Worm (Caenorhabditis elegans): ENCODE results near the gene cyp-13A2.

Gene cyp-13A2

DNA sequence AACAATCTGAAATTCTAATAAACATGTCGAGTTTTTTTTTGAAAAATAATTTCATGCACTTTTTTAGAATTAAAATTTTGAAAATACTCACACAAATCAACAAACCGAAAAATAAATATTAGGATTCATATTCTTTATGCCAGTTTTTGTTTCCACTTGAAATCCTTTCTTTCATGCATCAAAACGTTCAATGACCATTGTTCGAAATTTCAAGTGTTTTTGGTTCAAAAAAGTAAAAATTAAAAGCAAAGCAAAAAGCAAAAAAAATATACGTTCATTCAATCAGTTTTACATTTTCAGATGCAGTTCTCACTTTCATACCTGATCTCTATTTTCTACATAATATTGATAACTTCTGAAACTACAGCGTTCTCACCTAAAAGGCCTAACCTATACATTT is 33.7 kb downstream of the cyp-13A2 start, which contains the start of gene ZK1321.1:
Gene ZK1321.1, plus strand, starts transcription at position 301 of the 400 bp plus-strand sequence.
- TF ChIP-seq efl-1 (optimal IDR thresholded peaks at IDR 0.05) (no peak), efl-1 (GFP tag; optimal IDR thresholded peaks at IDR 0.05 in 1 of 2) (peak in 1 of 2 experiments; percentile 13), elt-2 (tag; optimal IDR thresholded peaks at IDR 0.05) (no peak)

DNA sequence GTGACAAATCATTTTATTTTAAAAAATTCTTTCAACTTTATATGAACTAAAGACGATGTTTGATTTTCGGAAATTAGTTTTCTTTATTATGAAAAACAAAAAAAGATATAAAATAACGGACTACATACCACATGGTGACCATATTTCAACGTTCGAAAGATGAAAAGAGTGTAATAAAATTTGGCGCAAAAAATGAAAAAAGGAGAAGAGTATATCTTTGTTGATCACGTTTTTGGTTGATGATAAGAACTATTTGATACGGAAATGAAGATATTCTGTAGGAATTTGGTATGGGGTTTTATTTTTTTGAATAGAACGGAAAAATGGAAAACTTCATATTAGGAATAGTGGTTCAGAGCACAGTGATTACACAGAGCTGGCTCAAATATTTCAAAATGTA is 34.4 kb downstream of the cyp-13A2 start, which contains the start of gene Y53C12B.7:
Gene Y53C12B.7, minus strand, starts transcription at position 163 of the 400 bp plus-strand sequence.
- TF ChIP-seq unc-86 (tag; optimal IDR thresholded peaks at IDR 0.05) (no peak), nhr-20 (tag; optimal IDR thresholded peaks at IDR 0.05) (peak; percentile 52), snu-23 (GFP tag; optimal IDR thresholded peaks at IDR 0.05) (no peak), sup-37 (GFP tag; optimal IDR thresholded peaks at IDR 0.05) (no peak), fkh-10 (GFP tag; optimal IDR thresholded peaks at IDR 0.05) (no peak), fkh-4 (tag; optimal IDR thresholded peaks at IDR 0.05; ENCODE audit: borderline replicate concordance) (no peak), xbp-1 (tag; optimal IDR thresholded peaks at IDR 0.05) (no peak), blmp-1 (tag; optimal IDR thresholded peaks at IDR 0.05) (peak; percentile 43), lin-14 (GFP tag; optimal IDR thresholded peaks at IDR 0.05) (peak; percentile 49), ceh-82 (tag; optimal IDR thresholded peaks at IDR 0.05) (no peak), elt-3 (tag; optimal IDR thresholded peaks at IDR 0.05) (peak in 2 of 6 experiments; percentile 61 to 81), nhr-71 (tag; optimal IDR thresholded peaks at IDR 0.05) (peak; percentile 7)

DNA sequence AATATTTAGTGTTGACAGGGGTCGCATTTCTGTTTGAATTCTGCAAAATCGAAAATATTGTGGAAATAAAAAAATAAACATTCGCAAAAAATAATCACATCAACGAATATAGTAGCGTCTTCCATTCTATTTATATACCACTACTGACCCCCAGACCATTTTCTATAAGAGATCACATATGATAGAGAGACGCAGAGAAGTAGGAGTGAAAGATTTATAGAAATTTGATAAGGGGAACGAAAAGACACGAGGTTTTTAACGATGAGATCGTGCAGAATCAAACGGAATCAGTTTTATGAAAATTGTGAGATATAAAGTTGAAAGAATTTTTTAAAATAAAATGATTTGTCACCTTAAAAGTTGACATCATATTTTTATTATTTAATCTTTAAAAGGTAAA is 35.2 kb downstream of the cyp-13A2 start:
- no peak for TF ChIP-seq nhr-11 (tag; optimal IDR thresholded peaks at IDR 0.05)
- TF ChIP-seq Y116A8C.19 (tag; optimal IDR thresholded peaks at IDR 0.05; ENCODE audit: borderline replicate concordance) = no peak
- TF ChIP-seq nhr-90 (tag; optimal IDR thresholded peaks at IDR 0.05; ENCODE audit: poor library complexity) = peak; percentile 42
- peak in 4 of 6 experiments; percentile 32 to 86 (median 74) for TF ChIP-seq elt-3 (tag; optimal IDR thresholded peaks at IDR 0.05)
- no peak for TF ChIP-seq C34B4.2 (tag; optimal IDR thresholded peaks at IDR 0.05)
- TF ChIP-seq nhr-84 (tag; optimal IDR thresholded peaks at IDR 0.05) = no peak
- TF ChIP-seq snu-23 (GFP tag; optimal IDR thresholded peaks at IDR 0.05) = peak; percentile 46
- peak; percentile 40 for TF ChIP-seq nhr-19 (GFP tag; conservative IDR thresholded peaks at IDR 0.05)
- no peak for TF ChIP-seq fkh-10 (GFP tag; optimal IDR thresholded peaks at IDR 0.05)
- TF ChIP-seq lin-39 (tag; optimal IDR thresholded peaks at IDR 0.05) = no peak
- no peak for TF ChIP-seq lin-13 (GFP tag; optimal IDR thresholded peaks at IDR 0.05)
- TF ChIP-seq lin-35 (GFP tag; optimal IDR thresholded peaks at IDR 0.05) = peak in 1 of 2 experiments; percentile 27
- no peak for TF ChIP-seq C16A3.4 (tag; optimal IDR thresholded peaks at IDR 0.05)
- no peak for TF ChIP-seq unc-30 (tag; optimal IDR thresholded peaks at IDR 0.05)
- no peak for TF ChIP-seq dsc-1 (tag; optimal IDR thresholded peaks at IDR 0.05)
- TF ChIP-seq lin-15B (tag; optimal IDR thresholded peaks at IDR 0.05) = no peak
- TF ChIP-seq ama-1 (optimal IDR thresholded peaks at IDR 0.05) = no peak
- no peak for TF ChIP-seq dpl-1 (GFP tag; optimal IDR thresholded peaks at IDR 0.05)
- TF ChIP-seq jun-1 (tag; optimal IDR thresholded peaks at IDR 0.05) = no peak
- peak; percentile 77 for TF ChIP-seq nhr-20 (tag; optimal IDR thresholded peaks at IDR 0.05)
- TF ChIP-seq snpc-4 (tag; optimal IDR thresholded peaks at IDR 0.05) = no peak
- no peak for TF ChIP-seq fos-1 (tag; optimal IDR thresholded peaks at IDR 0.05)
- no peak for TF ChIP-seq ceh-8 (GFP tag; optimal IDR thresholded peaks at IDR 0.05)
- no peak for TF ChIP-seq hlh-17 (GFP tag; optimal IDR thresholded peaks at IDR 0.05; ENCODE audit: borderline replicate concordance)
- peak; percentile 57 for TF ChIP-seq nhr-71 (tag; optimal IDR thresholded peaks at IDR 0.05)
- TF ChIP-seq ztf-4 (tag; optimal IDR thresholded peaks at IDR 0.05) = no peak
- peak in 1 of 2 experiments; percentile 23 for TF ChIP-seq lsy-2 (tag; optimal IDR thresholded peaks at IDR 0.05)
- peak; percentile 13 for TF ChIP-seq blmp-1 (tag; optimal IDR thresholded peaks at IDR 0.05)
- TF ChIP-seq sptf-1 (tag; optimal IDR thresholded peaks at IDR 0.05) = no peak
- TF ChIP-seq nhr-76 (tag; optimal IDR thresholded peaks at IDR 0.05) = no peak
- no peak for TF ChIP-seq hpl-2 (GFP tag; optimal IDR thresholded peaks at IDR 0.05)
- no peak for TF ChIP-seq mdl-1 (tag; optimal IDR thresholded peaks at IDR 0.05)
- no peak for TF ChIP-seq ceh-82 (tag; optimal IDR thresholded peaks at IDR 0.05)
- no peak for TF ChIP-seq isw-1 (GFP tag; IDR thresholded peaks at IDR 0.05)
- no peak for TF ChIP-seq ztf-11 (tag; optimal IDR thresholded peaks at IDR 0.05)
- TF ChIP-seq lin-14 (GFP tag; optimal IDR thresholded peaks at IDR 0.05) = peak; percentile 65
- TF ChIP-seq unc-62 (GFP tag; optimal IDR thresholded peaks at IDR 0.05) = no peak
- TF ChIP-seq nhr-85 (tag) = peak; percentile 89
- TF ChIP-seq nhr-77 (tag; optimal IDR thresholded peaks at IDR 0.05) = no peak

Data from whole organism, L1 larva.